Worm (Caenorhabditis elegans): ENCODE measurements around the gene oac-38.

The oac-38 gene

ce11 chrIV:14162772-14163171 lies 9.6 kb upstream of the oac-38 start, which contains the start of gene R05A10.7:
TSS of gene R05A10.7 (minus strand) at chrIV:14162872.
- TF ChIP-seq aly-2 (tag; optimal IDR thresholded peaks at IDR 0.05) = no peak
- TF ChIP-seq nhr-28 (tag; optimal IDR thresholded peaks at IDR 0.05) = no peak
- TF ChIP-seq ztf-4 (tag; optimal IDR thresholded peaks at IDR 0.05) = no peak
- TF ChIP-seq ztf-11 (tag; optimal IDR thresholded peaks at IDR 0.05) = no peak
- no peak for TF ChIP-seq ama-1 (optimal IDR thresholded peaks at IDR 0.05)
- TF ChIP-seq lin-39 (tag; optimal IDR thresholded peaks at IDR 0.05) = no peak
- no peak for TF ChIP-seq unc-39 (tag; optimal IDR thresholded peaks at IDR 0.05)
- TF ChIP-seq nhr-77 (tag; optimal IDR thresholded peaks at IDR 0.05) = no peak
- no peak for TF ChIP-seq nhr-23 (tag; optimal IDR thresholded peaks at IDR 0.05)
- no peak for TF ChIP-seq daf-12 (tag; optimal IDR thresholded peaks at IDR 0.05)
- TF ChIP-seq nhr-43 (tag; optimal IDR thresholded peaks at IDR 0.05; ENCODE audit: poor library complexity, severe bottlenecking) = no peak
- no peak for TF ChIP-seq fkh-2 (tag; optimal IDR thresholded peaks at IDR 0.05)
- no peak for TF ChIP-seq egl-5 (tag; optimal IDR thresholded peaks at IDR 0.05)

- no peak for TF ChIP-seq ceh-28 (tag; optimal IDR thresholded peaks at IDR 0.05)
- no peak for TF ChIP-seq tbx-2 (tag; optimal IDR thresholded peaks at IDR 0.05)
- TF ChIP-seq ceh-82 (tag; optimal IDR thresholded peaks at IDR 0.05) = no peak
- no peak for TF ChIP-seq ztf-11 (tag; optimal IDR thresholded peaks at IDR 0.05)
- TF ChIP-seq mdl-1 (tag; optimal IDR thresholded peaks at IDR 0.05) = no peak
- no peak for TF ChIP-seq elt-2 (tag; optimal IDR thresholded peaks at IDR 0.05)
- TF ChIP-seq aly-2 (tag; optimal IDR thresholded peaks at IDR 0.05) = no peak
- TF ChIP-seq sea-2 (GFP tag; optimal IDR thresholded peaks at IDR 0.05) = no peak
- no peak for TF ChIP-seq lin-39 (tag; optimal IDR thresholded peaks at IDR 0.05)
- TF ChIP-seq elt-1 (tag; optimal IDR thresholded peaks at IDR 0.05) = no peak
- TF ChIP-seq nfya-1 (tag; optimal IDR thresholded peaks at IDR 0.05; ENCODE audit: insufficient read depth) = no peak
Observed at ce11 chrIV:14158086-14158485, 4.9 kb upstream of the oac-38 start, which contains the start of gene R05A10.8. TSS of gene R05A10.8 (minus strand) at chrIV:14158186.

DNA sequence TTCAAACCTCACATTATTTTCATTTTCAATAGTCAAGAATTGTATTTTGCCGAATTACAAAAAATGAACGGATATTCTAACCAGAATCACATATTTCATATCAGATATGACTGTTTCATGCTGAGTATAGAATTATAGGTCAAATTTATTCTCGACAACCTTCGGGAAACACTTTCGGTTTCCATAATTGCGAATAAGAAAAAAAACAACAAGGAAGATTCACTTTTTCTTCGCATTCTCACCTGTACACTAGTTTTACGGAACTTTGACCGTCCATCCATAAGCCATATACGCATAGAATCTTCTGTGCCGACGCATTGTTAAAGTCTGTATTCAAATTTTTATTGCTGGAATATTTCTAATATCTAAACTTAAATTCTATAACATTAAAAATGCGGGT lies 7.6 kb downstream of the oac-38 start, which contains the start of gene oac-37:
TSS of gene oac-37 (plus strand) at position 301 of the 400 bp plus-strand sequence.
- TF ChIP-seq elt-1 (tag; optimal IDR thresholded peaks at IDR 0.05) (no peak), nhr-12 (tag; optimal IDR thresholded peaks at IDR 0.05) (no peak), ama-1 (optimal IDR thresholded peaks at IDR 0.05) (no peak), ceh-16 (tag; optimal IDR thresholded peaks at IDR 0.05) (no peak), fos-1 (tag; optimal IDR thresholded peaks at IDR 0.05) (no peak), elt-3 (tag; optimal IDR thresholded peaks at IDR 0.05) (no peak), elt-2 (tag; optimal IDR thresholded peaks at IDR 0.05) (no peak), nhr-25 (tag; optimal IDR thresholded peaks at IDR 0.05) (no peak), lin-39 (tag; optimal IDR thresholded peaks at IDR 0.05) (no peak), fkh-10 (GFP tag; optimal IDR thresholded peaks at IDR 0.05) (no peak), jun-1 (tag; optimal IDR thresholded peaks at IDR 0.05) (no peak), ZK546.5 (tag; optimal IDR thresholded peaks at IDR 0.05) (no peak), nhr-28 (tag; optimal IDR thresholded peaks at IDR 0.05) (no peak)

ce11 chrIV:14143042-14143441 lies 10.1 kb downstream of the oac-38 start:
- TF ChIP-seq elt-1 (tag; optimal IDR thresholded peaks at IDR 0.05) (no peak), fkh-2 (tag; optimal IDR thresholded peaks at IDR 0.05) (no peak), fkh-10 (GFP tag; optimal IDR thresholded peaks at IDR 0.05) (no peak)

DNA sequence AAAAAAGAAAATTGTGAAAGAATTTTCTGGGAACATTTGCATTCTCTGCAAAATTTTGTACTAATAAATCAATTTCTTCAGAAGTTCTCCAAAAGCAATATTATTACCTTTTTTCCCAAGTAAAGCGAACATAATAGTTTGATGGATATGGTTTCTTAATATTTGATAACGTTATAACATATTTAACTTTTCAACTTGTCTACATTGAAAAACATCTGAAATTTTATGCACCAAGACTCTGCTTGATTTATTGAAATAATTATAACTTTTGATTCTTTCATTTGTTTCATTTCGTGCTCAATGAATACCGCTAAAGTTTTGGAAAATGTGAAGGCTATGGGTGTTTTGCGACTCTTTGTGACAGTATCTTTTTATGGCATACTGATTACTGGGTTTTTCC lies 16.1 kb downstream of the oac-38 start, which contains the start of gene srz-31:
TSS of gene srz-31 (plus strand) at position 301 of the 400 bp plus-strand sequence.
- no peak for TF ChIP-seq snpc-4 (tag; optimal IDR thresholded peaks at IDR 0.05)
- no peak for TF ChIP-seq nhr-12 (tag; optimal IDR thresholded peaks at IDR 0.05)
- no peak for TF ChIP-seq mdl-1 (tag; optimal IDR thresholded peaks at IDR 0.05)
- TF ChIP-seq fos-1 (tag; optimal IDR thresholded peaks at IDR 0.05) = no peak
- no peak for TF ChIP-seq ceh-28 (tag; optimal IDR thresholded peaks at IDR 0.05)
- no peak for TF ChIP-seq lin-39 (tag; optimal IDR thresholded peaks at IDR 0.05)
- TF ChIP-seq tbx-2 (tag; optimal IDR thresholded peaks at IDR 0.05) = no peak
- TF ChIP-seq ztf-4 (tag; optimal IDR thresholded peaks at IDR 0.05) = no peak
- no peak for TF ChIP-seq daf-12 (tag; optimal IDR thresholded peaks at IDR 0.05)
- TF ChIP-seq elt-1 (tag; optimal IDR thresholded peaks at IDR 0.05) = no peak
- no peak for TF ChIP-seq eor-1 (tag; optimal IDR thresholded peaks at IDR 0.05)
- TF ChIP-seq nhr-43 (tag; optimal IDR thresholded peaks at IDR 0.05; ENCODE audit: poor library complexity, severe bottlenecking) = no peak
- TF ChIP-seq nhr-23 (tag; optimal IDR thresholded peaks at IDR 0.05) = no peak
- no peak for TF ChIP-seq egl-5 (tag; optimal IDR thresholded peaks at IDR 0.05)
- TF ChIP-seq nhr-77 (tag; optimal IDR thresholded peaks at IDR 0.05) = no peak
- no peak for TF ChIP-seq ceh-82 (tag; optimal IDR thresholded peaks at IDR 0.05)
- no peak for TF ChIP-seq fkh-10 (GFP tag; optimal IDR thresholded peaks at IDR 0.05)
- TF ChIP-seq nhr-237 (tag; optimal IDR thresholded peaks at IDR 0.05) = no peak
- TF ChIP-seq mml-1 (tag; optimal IDR thresholded peaks at IDR 0.05) = no peak
- TF ChIP-seq egl-27 (tag; optimal IDR thresholded peaks at IDR 0.05) = no peak

Measured in whole organism, L3 larva.